Fruit fly (Drosophila melanogaster) Kc167 (cell line): Measurements from ENCODE around the gene Pif1.

Experiments
- Sin3A ChIP-seq: fragments of >200 bp; optimal IDR thresholded peaks from 2 replicates; lab custom pipeline; 2018; ENCODE audit warnings: missing external identifiers
- h ChIP-seq: fragments of >200 bp; optimal IDR thresholded peaks from 3 replicates; lab custom pipeline; 2018; ENCODE audit warnings: missing external identifiers
- ttk ChIP-seq: sonication (Bioruptor generic); optimal IDR thresholded peaks from 2 replicates; lab custom pipeline; 2017; ENCODE audit warnings: missing external identifiers

- TF ChIP-seq h (no peak), ttk (lab: Kevin White, UChicago) (no peak), Sin3A (lab: Kevin White, UChicago) (no peak)
Observed at dm6 chr2L:3440322-3440721, 29.5 kb downstream of the Pif1 start.
